Fruit fly (Drosophila melanogaster) whole organism, adult: ENCODE data around the gene tnc.

Experiments used
- CG12768 ChIP-seq: fragments of 200-800 bp; sonication (Bioruptor generic); optimal IDR thresholded peaks from 2 replicates; lab custom pipeline; 2017; ENCODE audit warnings: missing biosample characterization, missing genetic modification characterization, mild to moderate bottlenecking, moderate library complexity, missing genetic modification reagents
- CG1620 ChIP-seq: fragments of 200-800 bp; sonication (Bioruptor generic); optimal IDR thresholded peaks from 2 replicates; lab custom pipeline; 2016; ENCODE audit warnings: missing biosample characterization, missing genetic modification characterization
- Clk ChIP-seq: fragments of 200-800 bp; sonication (Bioruptor generic); optimal IDR thresholded peaks from 2 replicates; lab custom pipeline; 2017; ENCODE audit warnings: missing biosample characterization, missing genetic modification characterization
- cnc ChIP-seq, 2 experiments: fragments of >200 bp; optimal IDR thresholded peaks; 2 replicates each; lab custom pipeline; 2017

The tnc gene

DNA sequence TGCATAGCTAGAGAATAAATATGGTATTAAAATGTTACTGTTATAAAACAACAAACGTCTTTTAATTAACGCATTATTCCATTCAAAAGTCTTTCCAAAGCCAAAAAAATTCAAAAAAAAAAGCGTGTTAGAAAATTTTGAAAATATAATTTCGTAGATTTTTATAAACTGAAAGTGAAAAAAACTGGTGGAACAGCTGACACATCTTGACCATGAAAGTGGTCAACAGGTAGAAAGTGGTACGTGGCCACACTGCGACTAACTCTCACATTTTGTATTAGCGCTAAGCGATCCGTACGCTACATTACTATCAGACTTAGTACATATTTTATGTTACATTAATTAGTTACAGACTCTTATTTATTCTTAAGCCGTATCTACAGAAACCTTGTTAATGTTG lies 86.7 kb downstream of the tnc start, which contains the start of gene CG11836:
CG11836 (plus strand) TSS at position 256 of the 400 bp plus-strand sequence.
- TF ChIP-seq cnc (optimal IDR thresholded peaks at IDR 0.05; lab: Kevin White, UChicago) (no peak), CG12768 (GFP tag; lab: Kevin White, UChicago) (no peak), CG1620 (GFP tag; lab: Kevin White, UChicago) (no peak), Clk (GFP tag; lab: Kevin White, UChicago) (no peak)
